Worm (Caenorhabditis elegans): ENCODE results near the gene Y39G8B.13.

DNA sequence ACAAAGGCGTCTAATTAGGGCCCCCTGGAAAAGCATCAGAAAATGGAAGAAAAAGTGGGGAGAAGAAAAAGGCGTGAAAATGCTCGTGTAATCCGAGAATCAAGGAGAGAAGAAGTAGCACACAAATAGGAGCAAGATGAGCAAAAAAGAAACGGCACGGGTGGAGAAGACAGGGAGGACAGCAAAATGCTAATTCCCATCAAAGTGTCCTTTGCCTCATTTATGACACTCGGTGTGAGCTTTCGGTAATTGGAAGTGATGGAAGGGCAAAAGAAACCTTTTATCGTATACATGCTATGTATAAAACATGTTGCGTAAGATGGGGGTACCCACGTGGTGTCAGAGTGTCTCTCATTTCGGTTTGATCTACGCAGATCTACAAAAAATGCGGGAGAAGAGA is 49.3 kb downstream of the Y39G8B.13 start:
- TF ChIP-seq lir-3 (tag; optimal IDR thresholded peaks at IDR 0.05; ENCODE audit: poor library complexity) (no peak), snpc-4 (tag; optimal IDR thresholded peaks at IDR 0.05) (no peak), egl-27 (tag; optimal IDR thresholded peaks at IDR 0.05) (no peak), mep-1 (tag; optimal IDR thresholded peaks at IDR 0.05) (no peak), ama-1 (optimal IDR thresholded peaks at IDR 0.05) (no peak), nhr-12 (tag; optimal IDR thresholded peaks at IDR 0.05) (no peak), nhr-47 (tag; optimal IDR thresholded peaks at IDR 0.05) (no peak), lin-39 (tag; optimal IDR thresholded peaks at IDR 0.05) (no peak)
